Fruit fly (Drosophila melanogaster) ovary, adult (tissue): ENCODE results near the gene CG5928.

Experiments used
- CG17801 ChIP-seq: fragments of 200-800 bp; optimal IDR thresholded peaks from 2 replicates; lab custom pipeline; 2019; ENCODE audit warnings: missing biosample characterization, mild to moderate bottlenecking, missing genetic modification characterization, moderate library complexity; ENCODE audit not compliant: partially characterized antibody

The CG5928 gene

DNA sequence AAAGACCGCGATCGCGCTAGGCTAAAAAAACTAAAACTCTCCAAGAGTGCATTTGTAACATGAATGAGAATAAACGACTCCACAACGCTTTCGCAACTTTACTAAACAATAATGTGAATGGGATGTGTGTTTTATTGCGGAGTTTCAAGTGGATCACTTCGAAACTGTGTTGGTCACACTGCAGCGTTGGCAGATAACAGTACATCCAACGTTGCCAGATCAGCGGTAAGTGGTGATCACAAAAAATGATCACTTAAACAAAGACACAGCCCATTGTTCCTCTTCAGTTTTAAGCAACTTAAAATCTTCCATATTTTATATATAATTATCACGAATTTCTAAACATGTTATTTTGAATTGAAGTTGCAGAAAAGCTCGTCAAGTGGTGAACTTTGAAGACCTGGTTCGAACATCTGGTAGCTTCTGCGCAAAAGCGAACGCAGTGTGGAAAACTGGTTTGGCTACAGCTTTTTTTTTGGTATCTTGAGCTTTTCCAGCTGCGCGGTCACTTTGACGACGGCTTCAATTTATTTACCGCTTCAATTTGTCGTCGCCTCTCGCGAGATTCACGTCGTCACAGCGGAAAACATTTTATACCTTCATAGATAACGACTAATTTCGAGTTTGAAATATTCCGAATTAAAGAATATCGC, 17.4 kb upstream of the CG5928 start, which contains the start of gene CG5921:
Gene CG5921, plus strand, starts transcription at position 547 of the 653 bp plus-strand sequence.
- TF ChIP-seq CG17801 (GFP tag; lab: Kevin White, UChicago), result no peak

DNA sequence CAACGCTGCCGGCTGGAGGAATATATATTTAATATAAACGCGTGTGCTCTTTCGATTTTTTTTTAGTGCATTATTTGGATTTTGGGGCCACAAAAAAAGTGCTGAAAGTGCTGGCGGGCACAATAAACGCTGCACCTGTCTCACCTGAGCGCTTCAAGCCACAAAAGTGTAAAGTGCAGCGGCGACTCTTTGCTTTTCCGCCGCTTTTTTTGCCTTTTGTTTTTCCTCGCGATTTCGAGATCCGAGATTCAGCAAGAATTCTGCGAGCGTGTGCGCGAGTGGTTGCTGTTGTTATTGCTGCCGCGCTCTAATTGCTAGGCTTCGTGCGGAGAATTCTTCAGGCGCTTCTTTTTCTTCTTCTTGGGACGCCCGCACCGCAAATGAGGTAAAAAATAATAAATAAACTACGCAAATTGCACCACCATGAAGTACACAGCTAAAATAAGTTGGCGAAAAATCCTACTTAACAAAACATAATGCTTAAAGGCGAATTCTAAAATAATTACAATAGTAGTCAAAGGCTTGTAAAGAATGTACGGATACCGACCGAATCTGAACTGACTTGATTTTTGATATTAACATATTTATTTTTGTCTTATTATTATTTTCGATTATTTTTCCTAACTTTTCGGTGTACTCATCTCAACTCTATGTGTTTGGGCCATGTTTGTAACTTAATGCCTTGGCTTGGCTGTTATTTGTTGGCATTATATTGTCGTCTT, 16.7 kb upstream of the CG5928 start:
- peak; percentile 35 for TF ChIP-seq CG17801 (GFP tag; lab: Kevin White, UChicago)

DNA sequence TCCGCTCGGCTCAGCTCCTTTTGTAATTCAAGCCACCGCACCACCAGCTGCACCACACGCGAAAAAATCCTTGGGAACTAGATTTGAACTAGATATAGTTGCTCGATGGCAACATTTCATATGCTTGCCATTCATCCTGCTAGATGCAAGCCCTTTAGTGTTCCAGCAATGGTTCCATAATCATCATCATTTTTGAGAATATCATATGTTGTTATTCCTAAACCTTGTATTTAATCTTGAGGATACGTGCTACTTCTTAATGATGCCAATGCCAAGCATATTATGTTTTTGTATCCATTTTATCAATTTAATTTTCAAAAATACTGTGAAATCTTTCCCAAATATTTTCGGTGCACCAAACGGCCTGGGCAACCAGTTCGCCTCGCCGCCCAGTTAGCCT, 14.9 kb upstream of the CG5928 start:
- no peak for TF ChIP-seq CG17801 (GFP tag; lab: Kevin White, UChicago)

DNA sequence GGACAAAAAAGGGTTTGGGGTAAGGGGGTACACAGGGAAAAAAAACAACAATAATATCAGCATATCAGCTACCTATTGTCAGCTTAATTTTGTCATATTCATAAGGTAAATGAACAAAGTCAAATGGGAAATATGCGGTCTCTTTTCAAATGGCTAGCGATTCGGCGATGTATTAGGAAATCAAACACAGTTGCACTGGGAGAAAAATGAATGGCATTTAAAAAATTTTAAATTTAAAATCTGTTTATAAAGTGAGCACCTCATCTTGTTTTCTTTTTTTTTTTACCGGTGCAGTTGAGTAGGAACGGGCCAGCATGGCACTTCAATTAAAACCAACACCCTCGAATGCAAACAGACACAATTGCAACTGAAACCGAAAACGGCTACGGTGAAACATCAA, 13.7 kb upstream of the CG5928 start:
- TF ChIP-seq CG17801 (GFP tag; lab: Kevin White, UChicago), result no peak

DNA sequence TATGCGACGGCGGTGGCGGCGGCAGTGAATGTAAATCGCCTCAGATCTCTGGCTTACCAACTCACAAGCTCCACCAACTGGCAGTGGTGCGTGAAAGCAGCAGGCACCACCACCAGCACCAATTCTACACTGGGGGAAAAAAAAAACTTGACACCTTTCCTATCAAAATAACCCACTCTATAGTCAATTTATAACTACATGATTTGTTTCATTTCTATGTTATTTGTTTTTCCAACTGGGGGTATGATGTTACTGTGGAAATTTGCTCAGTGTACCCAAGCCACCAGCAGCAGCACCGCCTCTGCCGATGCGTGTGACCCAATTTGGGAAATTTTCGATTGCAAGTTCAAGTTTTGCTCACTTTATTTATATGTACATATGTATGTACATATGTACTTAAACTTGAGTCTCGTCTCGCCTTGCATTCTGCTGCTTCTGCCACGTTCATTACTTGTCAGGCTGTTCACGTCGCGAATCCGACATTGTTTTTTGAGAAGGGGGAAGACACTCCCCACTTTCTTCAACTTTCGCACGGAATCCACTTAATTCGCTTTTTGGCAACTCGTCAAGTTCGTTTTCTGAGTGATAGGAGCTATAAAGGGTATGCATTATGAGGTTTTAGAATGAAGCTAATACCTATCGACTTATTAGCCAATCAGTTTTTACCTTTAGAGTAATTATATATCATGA, 8.5 kb upstream of the CG5928 start:
- TF ChIP-seq CG17801 (GFP tag; lab: Kevin White, UChicago), result no peak

DNA sequence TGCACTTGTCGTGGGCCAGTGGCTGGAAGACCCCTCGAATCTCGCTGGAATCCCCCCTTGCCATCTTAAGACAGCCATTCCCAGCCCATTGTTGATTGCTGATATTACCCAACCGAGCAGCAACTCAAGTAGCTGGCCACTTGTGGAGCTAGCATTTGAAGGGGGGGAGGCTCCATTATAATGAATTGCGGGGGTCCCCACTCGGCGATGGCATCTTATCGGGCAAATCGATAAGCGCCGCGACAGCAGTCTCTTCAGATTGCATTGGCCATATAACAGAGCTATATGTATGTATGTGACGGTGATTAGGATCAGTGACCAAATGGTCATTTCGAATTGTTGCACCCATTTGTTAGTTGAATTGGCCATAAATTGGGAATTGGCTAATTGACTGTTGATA, 5.6 kb upstream of the CG5928 start:
- no peak for TF ChIP-seq CG17801 (GFP tag; lab: Kevin White, UChicago)

DNA sequence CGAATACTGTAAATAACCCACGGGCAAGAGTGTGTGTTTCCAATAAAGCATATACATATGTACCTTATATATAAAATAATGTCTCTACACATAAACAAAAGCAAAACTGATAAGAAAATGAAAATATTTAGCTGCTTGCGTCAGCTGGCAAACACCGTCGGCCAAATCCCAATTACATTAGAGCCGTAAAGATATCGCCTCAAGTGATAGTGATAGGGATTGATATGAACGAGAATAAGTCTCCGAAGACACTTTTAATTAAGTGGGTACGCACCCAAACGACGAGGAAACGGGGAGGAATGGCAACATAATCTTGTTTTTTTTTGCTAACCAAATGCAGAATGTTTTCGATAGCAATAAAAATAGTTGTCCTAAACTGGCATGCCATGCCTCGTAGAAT, 3.2 kb upstream of the CG5928 start:
- TF ChIP-seq CG17801 (GFP tag; lab: Kevin White, UChicago), result no peak

DNA sequence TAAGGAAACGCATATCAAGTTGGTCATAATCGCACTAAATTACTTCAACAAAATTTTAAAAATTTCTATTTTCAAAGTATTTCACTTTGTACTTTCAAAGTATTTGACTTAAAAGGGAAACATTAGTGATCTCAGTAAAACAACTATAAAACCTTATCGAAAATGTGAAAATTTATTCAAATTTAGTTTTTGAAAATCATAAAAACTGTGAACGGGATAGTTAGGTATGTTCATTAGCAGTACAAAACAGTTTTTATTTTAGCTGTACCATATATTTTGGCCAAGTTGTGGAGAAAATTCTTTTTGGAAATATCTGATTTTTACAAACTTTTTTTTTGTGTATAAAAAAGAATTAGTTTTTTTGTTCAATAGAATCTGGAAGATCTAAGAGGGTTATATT, 1.4 kb upstream of the CG5928 start, which contains the start of gene CG43115:
Gene CG43115, minus strand, starts transcription at position 101 of the 400 bp plus-strand sequence.
- TF ChIP-seq CG17801 (GFP tag; lab: Kevin White, UChicago), result no peak

DNA sequence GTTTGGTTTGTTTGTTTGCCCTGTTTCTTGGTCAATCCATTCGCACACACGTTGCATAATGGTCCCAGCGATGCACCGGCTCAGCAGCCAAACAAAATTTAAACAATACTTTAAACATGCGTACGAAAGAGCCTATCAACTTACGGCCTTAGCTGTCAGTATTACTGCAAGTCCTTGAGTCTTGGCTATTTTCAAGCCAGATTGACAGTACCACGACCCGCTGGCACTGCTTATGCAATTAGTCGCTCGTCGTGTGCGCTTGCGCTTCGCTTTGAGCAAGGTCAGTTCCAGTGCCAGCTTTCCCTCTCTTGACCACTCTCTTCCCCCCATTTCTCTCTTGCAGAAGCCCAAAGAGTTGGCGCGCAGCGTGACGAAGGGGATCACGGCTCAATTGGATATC, 956 bp downstream of the CG5928 start:
- TF ChIP-seq CG17801 (GFP tag; lab: Kevin White, UChicago), result no peak

DNA sequence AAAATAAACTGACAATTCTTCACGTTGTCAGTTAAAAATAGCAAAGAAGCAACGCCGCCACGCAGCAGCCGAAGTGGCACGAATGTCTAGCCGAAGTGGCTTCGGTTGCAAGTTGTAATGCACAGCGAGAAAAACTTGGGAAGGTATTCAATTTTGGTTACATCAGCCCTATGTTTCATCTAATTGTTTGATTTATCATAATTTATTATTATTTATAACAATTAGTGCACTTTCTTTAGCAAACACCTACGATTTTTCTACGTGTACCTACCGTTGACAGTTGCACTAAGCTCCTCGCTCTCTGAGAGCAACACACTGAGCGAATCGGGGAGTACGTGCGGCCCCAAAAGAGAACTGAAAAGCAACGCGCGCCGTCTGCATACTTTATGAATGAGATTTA, 7.1 kb downstream of the CG5928 start, which contains the start of gene Tsp5D:
Gene Tsp5D, minus strand, starts transcription at position 13 of the 400 bp plus-strand sequence.
- TF ChIP-seq CG17801 (GFP tag; lab: Kevin White, UChicago), result peak; percentile 77

DNA sequence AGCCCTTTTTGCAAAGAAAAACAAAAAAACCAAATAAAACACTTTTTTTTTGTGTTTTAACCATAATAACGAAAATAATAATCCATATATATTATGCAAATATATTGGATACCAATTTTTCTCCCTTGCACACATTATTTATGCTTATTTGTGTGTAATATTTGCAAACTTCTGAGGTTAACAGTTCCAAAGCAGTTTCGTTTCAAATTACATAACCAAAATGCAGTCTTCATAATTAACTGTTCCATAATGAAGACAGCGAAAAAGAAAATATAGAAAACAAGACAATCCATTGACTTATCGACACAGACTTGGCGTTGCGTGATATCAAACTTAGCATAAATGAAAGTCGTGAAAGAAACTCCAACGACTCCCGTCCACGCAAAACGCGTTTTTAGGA, 7.8 kb downstream of the CG5928 start:
- no peak for TF ChIP-seq CG17801 (GFP tag; lab: Kevin White, UChicago)

DNA sequence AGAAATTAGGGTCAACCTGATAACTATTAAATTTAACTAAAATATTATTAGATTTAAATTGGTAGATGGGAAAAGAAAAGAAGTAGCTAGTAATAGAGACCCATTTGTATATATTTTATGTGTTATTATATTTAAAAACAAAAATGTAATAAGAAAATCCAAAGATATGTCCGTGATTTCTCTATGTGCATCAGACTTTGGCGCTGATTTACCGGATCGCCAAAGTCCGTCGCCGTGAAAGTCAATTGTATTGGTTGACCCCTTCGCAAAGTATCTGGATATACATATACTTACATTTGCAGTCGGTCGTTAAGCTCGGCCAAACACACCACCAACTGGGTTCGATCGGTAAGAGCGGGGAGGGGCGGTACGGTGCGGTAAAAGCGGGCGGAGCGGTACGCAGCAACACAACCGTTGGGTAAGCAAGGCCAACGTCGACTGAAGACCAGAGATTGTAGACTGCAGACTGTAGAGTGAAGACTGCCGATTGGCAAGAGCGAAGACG, 9.3 kb downstream of the CG5928 start:
- peak; percentile 57 for TF ChIP-seq CG17801 (GFP tag; lab: Kevin White, UChicago)

DNA sequence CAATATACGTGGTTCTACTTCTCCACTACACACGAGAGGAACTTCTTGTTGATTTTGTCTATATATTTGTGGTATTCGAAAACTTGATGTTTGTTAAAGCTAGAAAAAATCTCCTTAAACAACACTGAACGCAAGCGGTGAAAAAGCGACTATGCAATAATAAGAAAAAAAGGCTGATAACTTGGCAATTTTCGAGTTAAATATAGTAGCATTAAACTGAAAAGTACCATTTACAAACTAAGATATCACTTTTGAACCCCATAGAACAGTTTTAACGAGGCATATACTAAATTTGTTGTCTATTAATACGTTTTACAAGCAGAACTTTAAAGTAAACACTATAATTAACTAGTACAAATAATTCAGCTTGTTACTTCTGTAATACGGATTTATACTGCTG, 9.9 kb downstream of the CG5928 start, which contains the start of gene CG4666:
Gene CG4666, minus strand, starts transcription at position 101 of the 400 bp plus-strand sequence.
- no peak for TF ChIP-seq CG17801 (GFP tag; lab: Kevin White, UChicago)

DNA sequence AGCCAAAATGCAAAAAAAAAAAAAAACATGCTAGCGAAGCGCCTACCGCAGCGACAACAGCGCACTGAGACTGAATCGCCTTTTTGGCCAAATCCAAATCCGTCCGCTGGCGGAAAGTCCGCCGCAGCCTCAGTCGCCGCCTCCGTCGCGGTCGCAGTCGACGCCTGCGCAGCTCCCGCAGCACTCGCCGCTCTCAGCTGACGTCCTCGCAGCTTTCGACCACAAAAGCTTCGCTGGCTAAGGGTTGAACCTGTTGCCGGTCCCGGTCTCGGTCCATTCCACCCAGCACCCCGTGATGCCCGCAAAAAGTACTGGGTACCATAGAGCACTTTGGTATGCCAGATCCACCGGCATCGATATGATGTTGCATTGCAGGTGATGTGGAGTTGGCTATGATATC, 13.5 kb downstream of the CG5928 start, which contains the start of gene CG4660:
Gene CG4660, minus strand, starts transcription at position 77 of the 400 bp plus-strand sequence.
- TF ChIP-seq CG17801 (GFP tag; lab: Kevin White, UChicago), result no peak
